Worm (Caenorhabditis elegans): Measurements from ENCODE around the gene Y113G7B.27.

DNA sequence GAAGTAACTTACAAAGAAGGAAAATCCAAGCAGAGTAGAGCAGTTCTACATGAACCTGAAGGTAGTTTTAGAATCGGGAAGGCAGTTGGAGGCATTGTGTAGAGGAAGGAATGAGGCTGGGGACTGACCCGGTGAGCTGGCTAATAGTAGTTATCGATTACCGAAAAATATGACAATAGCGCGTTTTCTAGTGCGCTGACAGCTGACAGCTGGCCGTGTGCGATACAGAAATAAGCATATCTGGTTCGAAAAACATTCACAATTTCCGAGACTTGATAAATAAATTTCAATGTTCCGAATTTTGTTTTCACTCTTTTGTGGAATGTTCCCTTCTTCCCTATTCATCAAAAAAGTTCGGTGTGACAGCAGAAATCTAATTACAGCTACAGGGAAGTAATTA, 13.5 kb downstream of the Y113G7B.27 start, which contains the start of the genes fbxb-59 and srbc-34:
- TF ChIP-seq die-1 (tag; optimal IDR thresholded peaks at IDR 0.05) (no peak), F33H1.4 (GFP tag; IDR thresholded peaks at IDR 0.05) (no peak), nfya-1 (tag; optimal IDR thresholded peaks at IDR 0.05; ENCODE audit: borderline replicate concordance, insufficient read depth) (no peak), K12H6.12 (tag; optimal IDR thresholded peaks at IDR 0.05) (no peak), hmg-1.2 (GFP tag; IDR thresholded peaks at IDR 0.05) (no peak), ceh-58 (GFP tag; IDR thresholded peaks at IDR 0.05) (no peak), rpc-1 (optimal IDR thresholded peaks at IDR 0.05) (no peak), rpc-1 (tag; optimal IDR thresholded peaks at IDR 0.05) (no peak), F49E8.2 (tag; optimal IDR thresholded peaks at IDR 0.05; ENCODE audit: insufficient read depth) (no peak), somi-1 (GFP tag; optimal IDR thresholded peaks at IDR 0.05) (no peak), repo-1 (tag; optimal IDR thresholded peaks at IDR 0.05) (no peak), sptf-2 (GFP tag; optimal IDR thresholded peaks at IDR 0.05) (no peak), B0261.1 (tag; optimal IDR thresholded peaks at IDR 0.05) (no peak), F22D6.2 (tag; optimal IDR thresholded peaks at IDR 0.05) (no peak)
